Fruit fly (Drosophila melanogaster): ENCODE measurements around the gene CG16984.

Gene CG16984

dm6 chr3L:2595481-2595880 is at the start of gene CG16984:
TSS of gene CG16984 (plus strand) at chr3L:2595781.
- TF ChIP-seq Vsx2 (GFP tag; optimal IDR thresholded peaks at IDR 0.05; ENCODE audit: partially characterized antibody) (no peak), N (GFP tag; optimal IDR thresholded peaks at IDR 0.05) (no peak), Abd-B (GFP tag; optimal IDR thresholded peaks at IDR 0.05) (no peak), GATAd (GFP tag; optimal IDR thresholded peaks at IDR 0.05) (no peak), pan (optimal IDR thresholded peaks at IDR 0.05) (no peak), tai (GFP tag; optimal IDR thresholded peaks at IDR 0.05) (no peak), brk (GFP tag; optimal IDR thresholded peaks at IDR 0.05) (no peak), OdsH (GFP tag; optimal IDR thresholded peaks at IDR 0.05) (no peak), rgr (GFP tag; optimal IDR thresholded peaks at IDR 0.05) (no peak), usp (GFP tag; optimal IDR thresholded peaks at IDR 0.05) (no peak), fru (GFP tag; optimal IDR thresholded peaks at IDR 0.05) (no peak), psq (GFP tag; optimal IDR thresholded peaks at IDR 0.05) (no peak), Myc (optimal IDR thresholded peaks at IDR 0.05) (no peak), HLH106 (tag; optimal IDR thresholded peaks at IDR 0.05) (no peak), Hr78 (GFP tag; optimal IDR thresholded peaks at IDR 0.05) (no peak), dsf (GFP tag; optimal IDR thresholded peaks at IDR 0.05; ENCODE audit: borderline replicate concordance) (no peak), lola (GFP tag; optimal IDR thresholded peaks at IDR 0.05) (no peak)

DNA sequence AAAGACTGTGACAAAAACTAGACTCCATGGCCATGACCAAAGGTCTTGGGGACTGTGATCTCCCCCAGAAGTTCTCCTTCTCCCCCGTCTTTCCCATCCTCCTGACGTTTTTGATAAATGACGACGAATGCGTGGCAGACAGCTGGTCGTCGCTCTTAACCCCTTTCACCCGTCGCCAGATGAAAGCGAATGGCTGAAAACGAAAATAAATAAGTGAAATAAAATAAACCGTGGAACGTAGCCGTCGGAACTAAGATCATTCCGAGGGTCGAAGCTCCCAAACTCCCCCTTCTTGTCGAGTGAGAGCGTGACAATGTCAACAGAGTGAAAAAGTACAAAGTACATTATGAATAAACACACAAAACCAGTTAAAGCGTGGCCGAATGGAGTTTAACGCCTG is 49.7 kb upstream of the CG16984 start:
- TF ChIP-seq psq (GFP tag; optimal IDR thresholded peaks at IDR 0.05) (peak; percentile 32), h (GFP tag; optimal IDR thresholded peaks at IDR 0.05) (peak; percentile 29), Hnf4 (GFP tag; optimal IDR thresholded peaks at IDR 0.05) (peak; percentile 62), pan (optimal IDR thresholded peaks at IDR 0.05) (no peak), Hr78 (GFP tag; optimal IDR thresholded peaks at IDR 0.05) (no peak), Hr83 (GFP tag; optimal IDR thresholded peaks at IDR 0.05; ENCODE audit: poor library complexity, severe bottlenecking) (peak; percentile 30)

dm6 chr3L:2548932-2549331 is 46.6 kb upstream of the CG16984 start:
- TF ChIP-seq CrebA (GFP tag; optimal IDR thresholded peaks at IDR 0.05; ENCODE audit: borderline replicate concordance) (no peak), rgr (GFP tag; optimal IDR thresholded peaks at IDR 0.05) (peak; percentile 15), Mio (GFP tag; optimal IDR thresholded peaks at IDR 0.05) (no peak), h (GFP tag; optimal IDR thresholded peaks at IDR 0.05) (peak; percentile 50), Vsx2 (GFP tag; optimal IDR thresholded peaks at IDR 0.05; ENCODE audit: partially characterized antibody) (no peak), tai (GFP tag; optimal IDR thresholded peaks at IDR 0.05) (no peak), Hr78 (GFP tag; optimal IDR thresholded peaks at IDR 0.05) (no peak), Sp1 (GFP tag; optimal IDR thresholded peaks at IDR 0.05) (peak; percentile 28), dsf (GFP tag; optimal IDR thresholded peaks at IDR 0.05; ENCODE audit: borderline replicate concordance) (no peak), pan (optimal IDR thresholded peaks at IDR 0.05) (no peak), fru (GFP tag; optimal IDR thresholded peaks at IDR 0.05) (peak; percentile 22), ey (GFP tag; optimal IDR thresholded peaks at IDR 0.05) (peak; percentile 20), jim (GFP tag; optimal IDR thresholded peaks at IDR 0.05) (no peak), Abd-B (GFP tag; optimal IDR thresholded peaks at IDR 0.05) (no peak), Dfd (GFP tag; optimal IDR thresholded peaks at IDR 0.05) (no peak), Myc (optimal IDR thresholded peaks at IDR 0.05) (no peak), lola (GFP tag; optimal IDR thresholded peaks at IDR 0.05) (no peak), OdsH (GFP tag; optimal IDR thresholded peaks at IDR 0.05) (no peak), Jra (GFP tag; optimal IDR thresholded peaks at IDR 0.05) (no peak), brk (GFP tag; optimal IDR thresholded peaks at IDR 0.05) (no peak), Hr83 (GFP tag; optimal IDR thresholded peaks at IDR 0.05; ENCODE audit: poor library complexity, severe bottlenecking) (no peak), GATAd (GFP tag; optimal IDR thresholded peaks at IDR 0.05) (no peak), Dif (GFP tag; optimal IDR thresholded peaks at IDR 0.05; ENCODE audit: partially characterized antibody) (no peak), foxo (GFP tag; optimal IDR thresholded peaks at IDR 0.05) (peak in 1 of 2 experiments; percentile 37), dl (GFP tag; optimal IDR thresholded peaks at IDR 0.05; ENCODE audit: insufficient read depth in 1 of 2, partially characterized antibody in 2 of 2) (no peak), dmrt93B (GFP tag; optimal IDR thresholded peaks at IDR 0.05) (peak; percentile 47), Hnf4 (GFP tag; optimal IDR thresholded peaks at IDR 0.05) (no peak), woc (GFP tag; optimal IDR thresholded peaks at IDR 0.05) (no peak), HLH106 (tag; optimal IDR thresholded peaks at IDR 0.05) (peak; percentile 32), br (GFP tag; optimal IDR thresholded peaks at IDR 0.05) (no peak), CG9705 (GFP tag; optimal IDR thresholded peaks at IDR 0.05) (peak; percentile 58), N (GFP tag; optimal IDR thresholded peaks at IDR 0.05) (no peak), Rel (GFP tag; optimal IDR thresholded peaks at IDR 0.05) (no peak), Rel (tag; optimal IDR thresholded peaks at IDR 0.05) (no peak), usp (GFP tag; optimal IDR thresholded peaks at IDR 0.05) (no peak), CG32264 (GFP tag; optimal IDR thresholded peaks at IDR 0.05) (peak; percentile 15)

Data from whole organism, wandering third instar larva.